Fruit fly (Drosophila melanogaster) whole organism, embryonic: Measurements from ENCODE around the gene CG10035.

Experiments used
- B-H2 ChIP-seq: fragments of 200-800 bp; sonication (Bioruptor generic); optimal IDR thresholded peaks from 2 replicates; lab custom pipeline; 2018; ENCODE audit warnings: missing biosample characterization, mild to moderate bottlenecking, missing genetic modification characterization
- CG1024 ChIP-seq: fragments of 200-800 bp; sonication (Bioruptor generic); IDR thresholded peaks from 2 replicates; pipeline ENCODE4 v1.3.6; 2022; ENCODE audit warnings: missing biosample characterization, missing genetic modification characterization
- CG10366 ChIP-seq: fragments of 200-800 bp; sonication (Bioruptor generic); IDR thresholded peaks from 2 replicates; pipeline ENCODE4 v1.3.6; 2022; ENCODE audit warnings: missing biosample characterization, missing genetic modification characterization
- CG10543 ChIP-seq: fragments of 200-800 bp; sonication (Bioruptor generic); optimal IDR thresholded peaks from 3 replicates; lab custom pipeline; 2017; ENCODE audit warnings: missing biosample characterization, mild to moderate bottlenecking, missing genetic modification characterization, moderate library complexity
- CG12155 ChIP-seq: fragments of 200-800 bp; sonication (Bioruptor generic); optimal IDR thresholded peaks from 3 replicates; lab custom pipeline; 2016; ENCODE audit warnings: missing biosample characterization, missing genetic modification characterization
- CG12236 ChIP-seq: fragments of 200-800 bp; sonication (Bioruptor generic); optimal IDR thresholded peaks from 2 replicates; lab custom pipeline; 2016; ENCODE audit warnings: missing biosample characterization, missing genetic modification characterization
- CG12299 ChIP-seq: fragments of 200-800 bp; sonication (Bioruptor generic); optimal IDR thresholded peaks from 2 replicates; lab custom pipeline; 2018; ENCODE audit warnings: missing biosample characterization, mild to moderate bottlenecking, missing genetic modification characterization
- CG1233 ChIP-seq: fragments of 200-800 bp; sonication (Bioruptor generic); optimal IDR thresholded peaks from 4 replicates; lab custom pipeline; 2018; ENCODE audit warnings: missing biosample characterization, mild to moderate bottlenecking, missing genetic modification characterization
- CG13296 ChIP-seq: fragments of 200-800 bp; sonication (Bioruptor generic); optimal IDR thresholded peaks from 3 replicates; lab custom pipeline; 2018; ENCODE audit warnings: missing biosample characterization, mild to moderate bottlenecking, missing genetic modification characterization
- CG1529 ChIP-seq: fragments of 200-800 bp; sonication (Bioruptor generic); optimal IDR thresholded peaks from 3 replicates; lab custom pipeline; 2018; ENCODE audit warnings: missing biosample characterization, missing genetic modification characterization
- CG1603 ChIP-seq: fragments of 200-800 bp; sonication (Bioruptor generic); optimal IDR thresholded peaks from 2 replicates; lab custom pipeline; 2019; ENCODE audit warnings: missing biosample characterization, mild to moderate bottlenecking, missing genetic modification characterization, moderate library complexity
- CG17568 ChIP-seq: fragments of 200-800 bp; sonication (Bioruptor generic); optimal IDR thresholded peaks from 2 replicates; lab custom pipeline; 2018; ENCODE audit warnings: missing biosample characterization, mild to moderate bottlenecking, missing genetic modification characterization, moderate library complexity
- CG17829 ChIP-seq: fragments of 200-800 bp; optimal IDR thresholded peaks from 2 replicates; lab custom pipeline; 2019; ENCODE audit warnings: missing biosample characterization, mild to moderate bottlenecking, missing genetic modification characterization, moderate library complexity
- CG1792 ChIP-seq: fragments of 200-800 bp; sonication (Bioruptor generic); optimal IDR thresholded peaks from 2 replicates; lab custom pipeline; 2016; ENCODE audit warnings: missing biosample characterization, missing genetic modification characterization
- CG33213 ChIP-seq: fragments of 200-800 bp; sonication (Bioruptor generic); optimal IDR thresholded peaks from 3 replicates; lab custom pipeline; 2016; ENCODE audit warnings: missing biosample characterization, missing genetic modification characterization
- CG3726 ChIP-seq: fragments of 200-800 bp; sonication (Bioruptor generic); IDR thresholded peaks from 3 replicates; pipeline ENCODE4, ENCODE4 v1.3.6; 2022; ENCODE audit warnings: missing biosample characterization, missing genetic modification characterization
- CG42726 ChIP-seq: fragments of 200-800 bp; sonication (Bioruptor generic); IDR thresholded peaks from 2 replicates; pipeline ENCODE4 v1.3.6; 2022; ENCODE audit warnings: missing biosample characterization, missing genetic modification characterization; ENCODE audit not compliant: partially characterized antibody
- CG4328 ChIP-seq: fragments of 200-800 bp; sonication (Bioruptor generic); optimal IDR thresholded peaks from 3 replicates; lab custom pipeline; 2017; ENCODE audit warnings: missing biosample characterization, missing genetic modification reagents, missing genetic modification characterization
- CG4707 ChIP-seq: fragments of 200-800 bp; sonication (Bioruptor generic); optimal IDR thresholded peaks from 2 replicates; lab custom pipeline; 2018; ENCODE audit warnings: missing biosample characterization, mild to moderate bottlenecking, missing genetic modification characterization, moderate library complexity
- CG6683 ChIP-seq: fragments of 200-800 bp; sonication (Bioruptor generic); optimal IDR thresholded peaks from 2 replicates; lab custom pipeline; 2017; ENCODE audit warnings: missing biosample characterization, mild to moderate bottlenecking, missing genetic modification characterization, missing genetic modification reagents
- CG6854 ChIP-seq: fragments of 200-800 bp; sonication (Bioruptor generic); optimal IDR thresholded peaks from 3 replicates; lab custom pipeline; 2017; ENCODE audit warnings: missing biosample characterization, mild to moderate bottlenecking, missing genetic modification characterization
- CG7271 ChIP-seq: fragments of 200-800 bp; sonication (Bioruptor generic); optimal IDR thresholded peaks from 2 replicates; lab custom pipeline; 2018; ENCODE audit warnings: missing biosample characterization, mild to moderate bottlenecking, missing genetic modification characterization, moderate library complexity
- CG7745 ChIP-seq: fragments of 200-800 bp; sonication (Bioruptor generic); optimal IDR thresholded peaks from 2 replicates; lab custom pipeline; 2018; ENCODE audit warnings: missing biosample characterization, mild to moderate bottlenecking, missing genetic modification characterization, moderate library complexity
- CG9437 ChIP-seq: fragments of 200-800 bp; sonication (Bioruptor generic); optimal IDR thresholded peaks from 2 replicates; lab custom pipeline; 2018; ENCODE audit warnings: missing biosample characterization, mild to moderate bottlenecking, missing genetic modification characterization
- Chrac-16 ChIP-seq: fragments of 200-800 bp; sonication (Bioruptor generic); optimal IDR thresholded peaks from 3 replicates; lab custom pipeline; 2016; ENCODE audit warnings: missing biosample characterization, missing genetic modification characterization
- CoRest ChIP-seq: fragments of 200-800 bp; sonication (Bioruptor generic); optimal IDR thresholded peaks from 3 replicates; lab custom pipeline; 2018; ENCODE audit warnings: missing biosample characterization, mild to moderate bottlenecking, missing genetic modification characterization, moderate library complexity
- HLH54F ChIP-seq: fragments of 200-800 bp; sonication (Bioruptor generic); optimal IDR thresholded peaks from 3 replicates; lab custom pipeline; 2016; ENCODE audit warnings: missing biosample characterization, missing genetic modification characterization
- Hey ChIP-seq: fragments of 200-800 bp; sonication (Bioruptor generic); optimal IDR thresholded peaks from 3 replicates; lab custom pipeline; 2018; ENCODE audit warnings: missing biosample characterization, mild to moderate bottlenecking, missing genetic modification characterization
- Hr78 ChIP-seq, 2 experiments: fragments of 200-800 bp in 1 of 2; fragments of >200 bp in 1 of 2; sonication (Bioruptor generic) in 1 of 2; optimal IDR thresholded peaks; 2 replicates each; lab custom pipeline; 2017 to 2019; ENCODE audit warnings: missing biosample characterization in 2 of 2, missing genetic modification characterization in 2 of 2, mild to moderate bottlenecking in 1 of 2, moderate library complexity in 1 of 2
- Lim3 ChIP-seq: fragments of 200-800 bp; sonication (Bioruptor generic); IDR thresholded peaks from 2 replicates; pipeline ENCODE4 v1.3.6; 2022; ENCODE audit warnings: missing biosample characterization, missing genetic modification characterization
- Max ChIP-seq: fragments of 200-800 bp; sonication (Bioruptor generic); optimal IDR thresholded peaks from 2 replicates; lab custom pipeline; 2016; ENCODE audit warnings: missing biosample characterization, mild to moderate bottlenecking, missing genetic modification characterization
- Oli ChIP-seq: fragments of 200-800 bp; sonication (Bioruptor generic); optimal IDR thresholded peaks from 2 replicates; lab custom pipeline; 2018; ENCODE audit warnings: missing biosample characterization, mild to moderate bottlenecking, missing genetic modification characterization, moderate library complexity
- Rx ChIP-seq: fragments of 200-800 bp; sonication (Bioruptor generic); IDR thresholded peaks from 2 replicates; pipeline ENCODE4 v1.3.6; 2022; ENCODE audit warnings: missing biosample characterization, missing genetic modification characterization
- ac ChIP-seq: fragments of 200-800 bp; sonication (Bioruptor generic); optimal IDR thresholded peaks from 3 replicates; lab custom pipeline; 2017; ENCODE audit warnings: missing biosample characterization, mild to moderate bottlenecking, missing genetic modification characterization
- dmrt11E ChIP-seq: fragments of 200-800 bp; sonication (Bioruptor generic); optimal IDR thresholded peaks from 3 replicates; lab custom pipeline; 2018; ENCODE audit warnings: missing biosample characterization, mild to moderate bottlenecking, missing genetic modification characterization, moderate library complexity
- klu ChIP-seq: fragments of 200-800 bp; sonication (Bioruptor generic); IDR thresholded peaks from 2 replicates; pipeline ENCODE4 v1.3.6; 2022; ENCODE audit warnings: missing biosample characterization, missing genetic modification characterization
- knrl ChIP-seq: fragments of 200-800 bp; sonication (Bioruptor generic); IDR thresholded peaks from 3 replicates; pipeline ENCODE4 v1.3.6; 2022; ENCODE audit warnings: missing biosample characterization, missing genetic modification characterization; ENCODE audit not compliant: partially characterized antibody
- luna ChIP-seq: fragments of 200-800 bp; sonication (Bioruptor generic); optimal IDR thresholded peaks from 2 replicates; lab custom pipeline; 2016; ENCODE audit warnings: missing biosample characterization, missing genetic modification characterization
- onecut ChIP-seq: fragments of 200-800 bp; sonication (Bioruptor generic); IDR thresholded peaks from 2 replicates; pipeline ENCODE4 v1.3.6; 2022; ENCODE audit warnings: missing biosample characterization, missing genetic modification characterization
- p53 ChIP-seq: fragments of 200-800 bp; sonication (Bioruptor generic); optimal IDR thresholded peaks from 2 replicates; lab custom pipeline; 2016; ENCODE audit warnings: missing biosample characterization, missing genetic modification characterization
- pzg ChIP-seq: fragments of 200-800 bp; sonication (Bioruptor generic); optimal IDR thresholded peaks from 3 replicates; lab custom pipeline; 2018; ENCODE audit warnings: missing biosample characterization, mild to moderate bottlenecking, missing genetic modification characterization, moderate library complexity
- repo ChIP-seq: fragments of 200-800 bp; sonication (Bioruptor generic); optimal IDR thresholded peaks from 2 replicates; lab custom pipeline; 2016; ENCODE audit warnings: missing biosample characterization, missing genetic modification characterization
- sd ChIP-seq: fragments of 200-800 bp; sonication (Bioruptor generic); optimal IDR thresholded peaks from 3 replicates; lab custom pipeline; 2018; ENCODE audit warnings: missing biosample characterization, mild to moderate bottlenecking, missing genetic modification characterization, moderate library complexity
- stwl ChIP-seq: fragments of 200-800 bp; sonication (Bioruptor generic); optimal IDR thresholded peaks from 3 replicates; lab custom pipeline; 2018; ENCODE audit warnings: missing biosample characterization, mild to moderate bottlenecking, missing genetic modification characterization, moderate library complexity
- sug ChIP-seq: fragments of 200-800 bp; optimal IDR thresholded peaks from 2 replicates; lab custom pipeline; 2019; ENCODE audit warnings: missing biosample characterization, mild to moderate bottlenecking, missing genetic modification characterization, moderate library complexity
- tap ChIP-seq: fragments of 200-800 bp; optimal IDR thresholded peaks from 3 replicates; lab custom pipeline; 2019; ENCODE audit warnings: missing biosample characterization, mild to moderate bottlenecking, missing genetic modification characterization, moderate library complexity
- unpg ChIP-seq: fragments of 200-800 bp; sonication (Bioruptor generic); optimal IDR thresholded peaks from 3 replicates; lab custom pipeline; 2018; ENCODE audit warnings: missing biosample characterization, mild to moderate bottlenecking, missing genetic modification characterization, moderate library complexity
- vfl ChIP-seq: fragments of 200-800 bp; sonication (Bioruptor generic); optimal IDR thresholded peaks from 2 replicates; lab custom pipeline; 2016; ENCODE audit warnings: missing biosample characterization, missing genetic modification characterization
- yki ChIP-seq: fragments of >200 bp; optimal IDR thresholded peaks from 3 replicates; lab custom pipeline; 2018
- zen2 ChIP-seq: fragments of 200-800 bp; sonication (Bioruptor generic); IDR thresholded peaks from 3 replicates; pipeline ENCODE4 v1.3.6; 2022; ENCODE audit warnings: missing biosample characterization, missing genetic modification characterization; ENCODE audit not compliant: partially characterized antibody

The CG10035 gene

DNA sequence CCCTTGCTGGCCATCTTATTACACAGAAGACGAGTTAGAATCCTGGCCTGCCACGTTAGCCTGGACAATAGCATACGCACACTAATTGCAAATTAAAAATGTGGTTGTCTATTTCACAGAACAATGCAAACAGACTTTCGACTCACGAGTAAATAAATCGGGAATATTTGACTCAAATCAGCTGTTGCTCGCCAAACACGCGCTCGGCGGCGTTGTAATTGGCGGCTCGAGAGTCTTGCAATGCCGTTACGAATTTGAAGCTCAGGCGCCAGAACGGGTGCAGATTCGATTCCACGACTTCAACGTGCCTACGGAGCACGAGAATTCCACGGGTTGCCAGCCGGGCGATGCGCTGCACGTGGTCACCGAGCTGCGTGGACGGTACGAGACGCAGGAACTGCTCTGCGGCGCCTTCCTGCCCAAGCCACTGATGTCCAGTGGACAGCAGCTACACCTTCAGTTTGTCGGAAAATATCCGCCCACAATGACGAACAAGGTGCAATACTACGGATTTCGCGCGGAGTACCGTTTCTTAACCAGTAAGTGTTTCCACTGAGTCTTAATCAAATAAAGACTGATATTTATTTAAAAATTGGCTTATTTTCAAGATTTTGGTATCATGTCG, 19.3 kb upstream of the CG10035 start, which contains the start of gene DNAlig3 (continued):
- TF ChIP-seq Lim3: no peak
- TF ChIP-seq CG1603 (tag; lab: Kevin White, UChicago): peak; percentile 64
- TF ChIP-seq CG42726: no peak
- TF ChIP-seq CG7271 (tag; lab: Kevin White, UChicago): no peak
- TF ChIP-seq dmrt11E (tag; lab: Kevin White, UChicago): no peak
- no peak for TF ChIP-seq Hey (tag; lab: Kevin White, UChicago)
- no peak for TF ChIP-seq CG1529 (GFP tag; lab: Kevin White, UChicago)
- no peak for TF ChIP-seq CG1233 (GFP tag; lab: Kevin White, UChicago)
- no peak for TF ChIP-seq CG12155 (GFP tag; lab: Kevin White, UChicago)
- no peak for TF ChIP-seq CG10543 (GFP tag; lab: Kevin White, UChicago)
- no peak for TF ChIP-seq repo (GFP tag; lab: Kevin White, UChicago)
- no peak for TF ChIP-seq HLH54F (GFP tag; lab: Kevin White, UChicago)
- no peak for TF ChIP-seq klu (GFP tag; lab: Robert Waterston, UW)
- TF ChIP-seq pzg (GFP tag; lab: Kevin White, UChicago): peak; percentile 68
- no peak for TF ChIP-seq luna (GFP tag; lab: Kevin White, UChicago)
- TF ChIP-seq CG1024 (GFP tag; lab: Robert Waterston, UW): no peak
- no peak for TF ChIP-seq CG4328
- peak; percentile 8 for TF ChIP-seq CG6683 (GFP tag; lab: Kevin White, UChicago)
- no peak for TF ChIP-seq Rx
- TF ChIP-seq CG3726: no peak
- no peak for TF ChIP-seq ac
- TF ChIP-seq Chrac-16 (GFP tag; lab: Kevin White, UChicago): no peak
- TF ChIP-seq p53 (GFP tag; lab: Kevin White, UChicago): no peak
- no peak for TF ChIP-seq CG12299 (tag; lab: Kevin White, UChicago)
- TF ChIP-seq CG33213 (GFP tag; lab: Kevin White, UChicago): no peak
- TF ChIP-seq CG9437: no peak
- TF ChIP-seq CG1792 (GFP tag; lab: Kevin White, UChicago): no peak
- no peak for TF ChIP-seq vfl
- TF ChIP-seq Hr78 (GFP tag; optimal IDR thresholded peaks at IDR 0.05; lab: Kevin White, UChicago): no peak
- TF ChIP-seq CG6854 (GFP tag; lab: Kevin White, UChicago): no peak
- TF ChIP-seq B-H2 (GFP tag; lab: Kevin White, UChicago): no peak
- no peak for TF ChIP-seq CG17829
- TF ChIP-seq zen2 (GFP tag; lab: Robert Waterston, UW): peak; percentile 68; the same call in 2 of the 3 replicates
- no peak for TF ChIP-seq yki (lab: Kevin White, UChicago)
- no peak for TF ChIP-seq onecut (GFP tag; lab: Robert Waterston, UW)
- TF ChIP-seq stwl (tag; lab: Kevin White, UChicago): peak; percentile 64
- no peak for TF ChIP-seq Oli
- TF ChIP-seq tap (tag; lab: Kevin White, UChicago): no peak
- no peak for TF ChIP-seq unpg (GFP tag; lab: Kevin White, UChicago)
- TF ChIP-seq CG17568 (GFP tag; lab: Kevin White, UChicago): no peak
- TF ChIP-seq sd (tag; lab: Kevin White, UChicago): peak; percentile 29
- TF ChIP-seq CG10366: no peak
- TF ChIP-seq knrl (GFP tag; lab: Robert Waterston, UW): 0 out of 3 replicates have a peak, but pooled peaks have one; percentile 28
- TF ChIP-seq CG7745 (tag; lab: Kevin White, UChicago): no peak
- TF ChIP-seq CoRest (tag; lab: Kevin White, UChicago): no peak
- TF ChIP-seq CG12236: no peak
- TF ChIP-seq Max: no peak
- no peak for TF ChIP-seq sug (tag; lab: Kevin White, UChicago)
- no peak for TF ChIP-seq CG13296
- no peak for TF ChIP-seq CG4707 (GFP tag; lab: Kevin White, UChicago)
